Fruit fly (Drosophila melanogaster): ENCODE data around the gene sn.

The sn gene

dm6 chrX:7935798-7936572 is 27.8 kb upstream of the sn start, which contains the start of gene Ubr3 (continued):
- TF ChIP-seq CG11247 (GFP tag; IDR thresholded peaks at IDR 0.05) (no peak), wdn (GFP tag; IDR thresholded peaks at IDR 0.05) (no peak), CG7745 (tag; optimal IDR thresholded peaks at IDR 0.05) (no peak), CG16815 (GFP tag; optimal IDR thresholded peaks at IDR 0.05) (no peak), CG12155 (GFP tag; optimal IDR thresholded peaks at IDR 0.05) (no peak), Taf1 (GFP tag; IDR thresholded peaks at IDR 0.05) (no peak), CG12071 (GFP tag; optimal IDR thresholded peaks at IDR 0.05) (no peak), Deaf1 (tag; optimal IDR thresholded peaks at IDR 0.05) (peak; percentile 69), CG10431 (GFP tag; optimal IDR thresholded peaks at IDR 0.05) (no peak), Spps (tag; optimal IDR thresholded peaks at IDR 0.05) (no peak), lmd (GFP tag; IDR thresholded peaks at IDR 0.05) (no peak), repo (GFP tag; optimal IDR thresholded peaks at IDR 0.05) (no peak), chinmo (GFP tag; IDR thresholded peaks at IDR 0.05; ENCODE audit: partially characterized antibody) (0 out of 4 replicates have a peak, but pooled peaks have one; percentile 30), chn (GFP tag; optimal IDR thresholded peaks at IDR 0.05) (no peak), mld (GFP tag; IDR thresholded peaks at IDR 0.05; ENCODE audit: partially characterized antibody) (peak; percentile 63; the same call in 2 of the 3 replicates), CG17568 (GFP tag; optimal IDR thresholded peaks at IDR 0.05) (no peak), Elba2 (GFP tag; optimal IDR thresholded peaks at IDR 0.05) (peak; percentile 17), dmrt11E (tag; optimal IDR thresholded peaks at IDR 0.05) (no peak), Bgb (GFP tag; IDR thresholded peaks at IDR 0.05; ENCODE audit: partially characterized antibody) (peak; percentile 86), CG30403 (GFP tag; optimal IDR thresholded peaks at IDR 0.05) (no peak), tap (tag; optimal IDR thresholded peaks at IDR 0.05) (no peak), CG8944 (GFP tag; optimal IDR thresholded peaks at IDR 0.05) (no peak), ase (GFP tag; IDR thresholded peaks at IDR 0.05) (no peak), CG3847 (GFP tag; IDR thresholded peaks at IDR 0.05) (peak; percentile 32), Dp (GFP tag; optimal IDR thresholded peaks at IDR 0.05) (peak; percentile 8), Asciz (GFP tag; optimal IDR thresholded peaks at IDR 0.05) (no peak), CG11723 (GFP tag; optimal IDR thresholded peaks at IDR 0.05) (no peak), z (GFP tag; IDR thresholded peaks at IDR 0.05) (no peak), jumu (GFP tag; optimal IDR thresholded peaks at IDR 0.05) (no peak), jigr1 (GFP tag; IDR thresholded peaks at IDR 0.05) (no peak), CG17612 (GFP tag; IDR thresholded peaks at IDR 0.05) (no peak), vfl (GFP tag; optimal IDR thresholded peaks at IDR 0.05) (no peak), CG7786 (GFP tag; optimal IDR thresholded peaks at IDR 0.05) (no peak), CG15696 (tag; optimal IDR thresholded peaks at IDR 0.05) (no peak), gro (GFP tag; optimal IDR thresholded peaks at IDR 0.05) (no peak), Doc2 (GFP tag; IDR thresholded peaks at IDR 0.05) (no peak), CG12769 (tag; optimal IDR thresholded peaks at IDR 0.05) (peak; percentile 43), CG6683 (GFP tag; optimal IDR thresholded peaks at IDR 0.05) (peak; percentile 29), Neu2 (GFP tag; optimal IDR thresholded peaks at IDR 0.05; ENCODE audit: borderline replicate concordance) (no peak), Poxn (GFP tag; IDR thresholded peaks at IDR 0.05) (no peak), eve (GFP tag; optimal IDR thresholded peaks at IDR 0.05) (no peak), hb (GFP tag; IDR thresholded peaks at IDR 0.05; ENCODE audit: partially characterized antibody) (peak; percentile 76), dm (GFP tag; optimal IDR thresholded peaks at IDR 0.05) (peak; percentile 77), ind (GFP tag; optimal IDR thresholded peaks at IDR 0.05) (no peak), wor (GFP tag; IDR thresholded peaks at IDR 0.05) (no peak), Dad (GFP tag; optimal IDR thresholded peaks at IDR 0.05) (no peak), B-H2 (GFP tag; optimal IDR thresholded peaks at IDR 0.05) (peak; percentile 2), Xrp1 (GFP tag; IDR thresholded peaks at IDR 0.05) (no peak), Nf-YC (tag; optimal IDR thresholded peaks at IDR 0.05) (peak; percentile 57), wek (GFP tag; optimal IDR thresholded peaks at IDR 0.05) (no peak)

All from whole organism, embryonic.